Worm (Caenorhabditis elegans) whole organism, mixed stage, embryonic: Measurements from ENCODE around the gene F44G4.5.

Source experiments
- M03D4.4 ChIP-seq: sonication (generic microtip); optimal IDR thresholded peaks from 2 replicates; lab custom pipeline; 2017; ENCODE audit warnings: mild to moderate bottlenecking, missing genetic modification characterization, missing compliant biosample characterization
- blmp-1 ChIP-seq: fragments of 150-350 bp; optimal IDR thresholded peaks from 2 replicates; lab custom pipeline; 2014; ENCODE audit warnings: missing biosample characterization, missing genetic modification characterization
- ceh-39 ChIP-seq: fragments of 150-350 bp; optimal IDR thresholded peaks from 2 replicates; lab custom pipeline; 2014; ENCODE audit warnings: missing biosample characterization, missing genetic modification characterization
- ceh-43 ChIP-seq: fragments of 200-800 bp; sonication (Bioruptor generic); optimal IDR thresholded peaks from 2 replicates; lab custom pipeline; 2018; ENCODE audit warnings: mild to moderate bottlenecking, missing genetic modification characterization, moderate library complexity, missing compliant biosample characterization
- ceh-83 ChIP-seq: fragments of 200-800 bp; sonication (Bioruptor generic); optimal IDR thresholded peaks from 2 replicates; lab custom pipeline; 2018; ENCODE audit warnings: mild to moderate bottlenecking, missing genetic modification characterization, missing compliant biosample characterization
- ces-1 ChIP-seq: fragments of 150-350 bp; optimal IDR thresholded peaks from 2 replicates; lab custom pipeline; 2014; ENCODE audit warnings: missing biosample characterization, missing genetic modification reagents, missing genetic modification characterization
- cnd-1 ChIP-seq: fragments of 200-800 bp; sonication (Bioruptor generic); optimal IDR thresholded peaks from 2 replicates; lab custom pipeline; 2018; ENCODE audit warnings: mild to moderate bottlenecking, missing genetic modification characterization, missing compliant biosample characterization
- drap-1 ChIP-seq: fragments of 200-800 bp; sonication (Bioruptor generic); optimal IDR thresholded peaks from 3 replicates; lab custom pipeline; 2018; ENCODE audit warnings: mild to moderate bottlenecking, missing genetic modification characterization, missing compliant biosample characterization
- elt-1 ChIP-seq: sonication (generic microtip); optimal IDR thresholded peaks from 2 replicates; lab custom pipeline; 2017; ENCODE audit warnings: missing genetic modification characterization, mild to moderate bottlenecking, missing compliant biosample characterization, antibody characterized with exemption, moderate library complexity, borderline replicate concordance; ENCODE audit not compliant: insufficient read depth
- elt-3 ChIP-seq: fragments of 150-350 bp; optimal IDR thresholded peaks from 2 replicates; lab custom pipeline; 2014; ENCODE audit warnings: missing biosample characterization, missing genetic modification characterization
- flh-1 ChIP-seq: fragments of 200-800 bp; sonication (Bioruptor generic); optimal IDR thresholded peaks from 2 replicates; lab custom pipeline; 2018; ENCODE audit warnings: mild to moderate bottlenecking, missing genetic modification characterization, moderate library complexity, missing compliant biosample characterization
- ham-2 ChIP-seq: fragments of 200-800 bp; sonication (Bioruptor generic); optimal IDR thresholded peaks from 2 replicates; lab custom pipeline; 2018; ENCODE audit warnings: mild to moderate bottlenecking, missing genetic modification characterization, missing compliant biosample characterization
- hlh-1 ChIP-seq: fragments of 150-350 bp; optimal IDR thresholded peaks from 2 replicates; lab custom pipeline; 2014; ENCODE audit warnings: missing biosample characterization, missing genetic modification reagents, missing genetic modification characterization
- lin-13 ChIP-seq: fragments of 150-350 bp; optimal IDR thresholded peaks from 2 replicates; lab custom pipeline; 2014; ENCODE audit warnings: missing biosample characterization, missing genetic modification characterization
- lin-32 ChIP-seq: fragments of 200-800 bp; sonication (Bioruptor generic); optimal IDR thresholded peaks from 2 replicates; lab custom pipeline; 2018; ENCODE audit warnings: mild to moderate bottlenecking, missing genetic modification characterization, missing compliant biosample characterization
- lsy-2 ChIP-seq: fragments of 150-350 bp; optimal IDR thresholded peaks from 2 replicates; lab custom pipeline; 2014; ENCODE audit warnings: missing biosample characterization, missing genetic modification characterization
- mab-5 ChIP-seq: fragments of 150-350 bp; optimal IDR thresholded peaks from 2 replicates; lab custom pipeline; 2014; ENCODE audit warnings: missing biosample characterization, missing genetic modification characterization
- mep-1 ChIP-seq: fragments of 150-350 bp; optimal IDR thresholded peaks from 2 replicates; lab custom pipeline; 2017; ENCODE audit warnings: missing biosample characterization, missing genetic modification reagents, missing genetic modification characterization, inconsistent platforms
- mls-2 ChIP-seq: sonication (generic microtip); optimal IDR thresholded peaks from 2 replicates; lab custom pipeline; 2016; ENCODE audit warnings: mild to moderate bottlenecking, missing genetic modification characterization, moderate library complexity, missing compliant biosample characterization
- nhr-2 ChIP-seq: fragments of 150-350 bp; optimal IDR thresholded peaks from 2 replicates; lab custom pipeline; 2014; ENCODE audit warnings: missing biosample characterization, missing genetic modification characterization
- nhr-237 ChIP-seq: fragments of 150-350 bp; optimal IDR thresholded peaks from 2 replicates; lab custom pipeline; 2014; ENCODE audit warnings: missing biosample characterization, missing genetic modification characterization
- nhr-28 ChIP-seq: fragments of 150-350 bp; optimal IDR thresholded peaks from 2 replicates; lab custom pipeline; 2014; ENCODE audit warnings: missing biosample characterization, missing genetic modification characterization
- nhr-76 ChIP-seq: sonication (generic microtip); optimal IDR thresholded peaks from 2 replicates; lab custom pipeline; 2017; ENCODE audit warnings: missing biosample characterization, missing genetic modification characterization
- pha-4 ChIP-seq: fragments of 150-350 bp; optimal IDR thresholded peaks from 2 replicates; lab custom pipeline; 2018; ENCODE audit warnings: missing biosample characterization, missing genetic modification reagents, missing genetic modification characterization
- sptf-1 ChIP-seq: sonication (generic microtip); optimal IDR thresholded peaks from 2 replicates; lab custom pipeline; 2017; ENCODE audit warnings: mild to moderate bottlenecking, missing genetic modification characterization, moderate library complexity, missing compliant biosample characterization
- tbx-8 ChIP-seq: fragments of 200-800 bp; sonication (Bioruptor generic); optimal IDR thresholded peaks from 2 replicates; lab custom pipeline; 2018; ENCODE audit warnings: mild to moderate bottlenecking, missing genetic modification characterization, moderate library complexity, missing compliant biosample characterization
- unc-120 ChIP-seq: sonication (generic microtip); optimal IDR thresholded peaks from 2 replicates; lab custom pipeline; 2017; ENCODE audit warnings: missing genetic modification characterization, missing compliant biosample characterization; ENCODE audit not compliant: poor library complexity, severe bottlenecking
- unc-39 ChIP-seq: fragments of 150-350 bp; optimal IDR thresholded peaks from 2 replicates; lab custom pipeline; 2014; ENCODE audit warnings: missing biosample characterization, missing genetic modification characterization
- unc-62 ChIP-seq: fragments of 150-350 bp; optimal IDR thresholded peaks from 2 replicates; lab custom pipeline; 2014; ENCODE audit warnings: missing biosample characterization, missing genetic modification reagents, missing genetic modification characterization
- ztf-11 ChIP-seq: fragments of 150-350 bp; optimal IDR thresholded peaks from 2 replicates; lab custom pipeline; 2014; ENCODE audit warnings: missing biosample characterization, missing genetic modification characterization

Gene F44G4.5

DNA sequence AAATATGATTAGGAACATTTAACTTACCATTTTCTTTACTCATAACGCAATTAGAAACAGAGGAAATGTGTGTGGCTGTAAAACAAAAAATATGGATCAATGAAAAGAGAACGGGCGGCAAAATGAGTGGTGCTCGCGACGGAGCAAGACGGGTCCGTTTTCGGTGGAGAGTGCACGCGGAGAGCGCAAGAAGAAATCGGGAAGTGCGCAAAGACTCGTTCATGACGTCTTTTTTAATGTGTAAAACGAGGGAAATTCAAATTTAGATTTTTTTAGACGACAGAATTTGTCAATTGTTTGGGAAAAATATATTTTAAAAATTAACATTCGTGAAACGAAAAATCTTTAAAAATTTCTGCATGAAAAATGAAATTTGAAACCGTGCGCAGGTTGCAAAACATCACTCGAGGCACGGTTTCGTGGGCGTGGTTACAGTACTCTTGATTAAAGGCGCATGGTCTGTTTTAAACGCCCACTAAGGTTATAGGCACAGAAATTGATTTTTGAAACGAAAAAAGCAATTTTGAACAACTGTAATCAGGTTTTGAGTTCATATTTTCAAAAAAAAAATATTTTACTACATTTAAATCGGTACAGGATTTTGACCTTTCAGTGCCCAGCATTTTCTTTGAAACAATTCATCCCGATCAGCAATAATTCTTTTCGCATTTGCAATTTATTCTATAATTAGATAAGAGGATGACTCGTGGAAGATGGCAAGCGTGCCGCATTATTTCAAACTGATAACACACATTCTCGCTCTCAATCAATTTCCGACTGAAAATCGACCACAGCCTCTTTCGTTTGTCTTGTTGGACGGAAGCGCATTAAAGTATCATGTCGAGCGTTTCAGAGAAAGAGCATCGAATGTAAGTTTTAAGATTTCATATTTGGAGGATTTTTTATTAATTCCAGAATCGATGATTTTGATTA is 30.7 kb downstream of the F44G4.5 start, which contains the start of the genes szy-20 and C18E9.5:
Gene szy-20 (minus strand): TSS at position 83 of the 933 bp plus-strand sequence.
Gene C18E9.5 (plus strand): TSS at position 730 of the 933 bp plus-strand sequence.
- TF ChIP-seq lsy-2 (tag; lab: Kevin White, UChicago): peak; percentile 77
- TF ChIP-seq nhr-28 (tag; lab: Kevin White, UChicago): no peak
- TF ChIP-seq sptf-1 (tag; lab: Kevin White, UChicago): peak; percentile 16
- TF ChIP-seq elt-1 (tag; lab: Kevin White, UChicago): no peak
- TF ChIP-seq ces-1 (GFP tag; lab: Kevin White, UChicago): peak; percentile 65
- TF ChIP-seq lin-13 (tag; lab: Kevin White, UChicago): peak; percentile 69
- TF ChIP-seq nhr-2: no peak
- no peak for TF ChIP-seq tbx-8 (GFP tag; lab: Kevin White, UChicago)
- peak; percentile 38 for TF ChIP-seq mls-2 (tag; lab: Kevin White, UChicago)
- peak; percentile 55 for TF ChIP-seq nhr-237 (tag; lab: Kevin White, UChicago)
- peak; percentile 55 for TF ChIP-seq M03D4.4
- TF ChIP-seq mep-1 (tag; lab: Kevin White, UChicago): peak; percentile 63
- peak; percentile 8 for TF ChIP-seq drap-1 (GFP tag; lab: Kevin White, UChicago)
- TF ChIP-seq ceh-43 (GFP tag; lab: Kevin White, UChicago): no peak
- no peak for TF ChIP-seq flh-1 (GFP tag; lab: Kevin White, UChicago)
- peak; percentile 63 for TF ChIP-seq unc-120 (tag; lab: Kevin White, UChicago)
- no peak for TF ChIP-seq hlh-1 (tag; lab: Kevin White, UChicago)
- no peak for TF ChIP-seq blmp-1 (tag; lab: Kevin White, UChicago)
- TF ChIP-seq cnd-1: peak; percentile 11
- no peak for TF ChIP-seq ceh-39 (tag; lab: Kevin White, UChicago)
- TF ChIP-seq unc-62 (GFP tag; lab: Kevin White, UChicago): no peak
- no peak for TF ChIP-seq nhr-76 (tag; lab: Kevin White, UChicago)
- no peak for TF ChIP-seq ztf-11 (tag; lab: Kevin White, UChicago)
- peak; percentile 30 for TF ChIP-seq pha-4 (tag; lab: Kevin White, UChicago)
- no peak for TF ChIP-seq lin-32 (GFP tag; lab: Kevin White, UChicago)
- no peak for TF ChIP-seq ham-2 (GFP tag; lab: Kevin White, UChicago)
- TF ChIP-seq unc-39: no peak
- TF ChIP-seq mab-5: no peak

DNA sequence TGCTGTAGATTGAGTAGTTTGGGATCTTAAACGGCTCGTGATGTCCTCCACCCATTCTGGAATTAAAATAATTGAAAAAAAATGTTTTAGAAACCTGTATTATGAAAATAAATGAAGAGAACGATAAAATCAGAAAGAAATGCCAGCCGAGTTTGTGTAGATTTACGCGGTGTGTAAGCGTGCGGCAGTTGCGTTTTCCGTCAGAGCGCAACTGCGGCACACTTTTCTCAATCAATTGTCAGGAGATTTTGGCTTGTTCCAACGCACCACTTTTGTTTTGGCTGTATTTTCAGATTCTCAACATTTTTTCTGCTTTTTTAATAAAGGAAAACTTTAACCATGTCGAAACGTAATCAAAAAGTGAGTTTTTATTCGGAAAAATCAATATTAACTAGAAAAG is 35.4 kb downstream of the F44G4.5 start, which contains the start of the genes ndub-3 and C18E9.2:
Gene ndub-3 (minus strand): TSS at position 56 of the 400 bp plus-strand sequence.
Gene C18E9.2 (plus strand): TSS at position 172 of the 400 bp plus-strand sequence.
- TF ChIP-seq hlh-1 (tag; lab: Kevin White, UChicago) (peak; percentile 54), ces-1 (GFP tag; lab: Kevin White, UChicago) (peak; percentile 5), nhr-237 (tag; lab: Kevin White, UChicago) (peak; percentile 11), mls-2 (tag; lab: Kevin White, UChicago) (no peak), mep-1 (tag; lab: Kevin White, UChicago) (peak; percentile 72), nhr-28 (tag; lab: Kevin White, UChicago) (no peak)

- no peak for TF ChIP-seq elt-3 (tag; lab: Kevin White, UChicago)
- no peak for TF ChIP-seq ces-1 (GFP tag; lab: Kevin White, UChicago)
- no peak for TF ChIP-seq lin-32 (GFP tag; lab: Kevin White, UChicago)
- TF ChIP-seq mep-1 (tag; lab: Kevin White, UChicago): no peak
- no peak for TF ChIP-seq lsy-2 (tag; lab: Kevin White, UChicago)
- no peak for TF ChIP-seq lin-13 (tag; lab: Kevin White, UChicago)
- TF ChIP-seq ceh-83 (GFP tag; lab: Kevin White, UChicago): no peak
- no peak for TF ChIP-seq ztf-11 (tag; lab: Kevin White, UChicago)
- no peak for TF ChIP-seq M03D4.4
- TF ChIP-seq mab-5: no peak
- no peak for TF ChIP-seq nhr-76 (tag; lab: Kevin White, UChicago)
- no peak for TF ChIP-seq ceh-39 (tag; lab: Kevin White, UChicago)
- no peak for TF ChIP-seq ceh-43 (GFP tag; lab: Kevin White, UChicago)
- TF ChIP-seq flh-1 (GFP tag; lab: Kevin White, UChicago): no peak
Observed at ce11 chrII:8964049-8964448, 36.2 kb downstream of the F44G4.5 start, which contains the start of gene sftd-3. Gene sftd-3, minus strand, starts transcription at chrII:8964149.
